Fruit fly (Drosophila melanogaster) whole organism, adult: Measurements from ENCODE around the gene Eip63F-1.

ENCODE experiments used
- CG12768 ChIP-seq: fragments of 200-800 bp; sonication (Bioruptor generic); optimal IDR thresholded peaks from 2 replicates; lab custom pipeline; 2017; ENCODE audit warnings: missing biosample characterization, missing genetic modification characterization, mild to moderate bottlenecking, moderate library complexity, missing genetic modification reagents
- CG14711 ChIP-seq: fragments of 200-800 bp; sonication (Bioruptor generic); optimal IDR thresholded peaks from 2 replicates; lab custom pipeline; 2018; ENCODE audit warnings: missing biosample characterization, mild to moderate bottlenecking, missing genetic modification characterization, moderate library complexity
- CG33017 ChIP-seq: fragments of 200-800 bp; sonication (Bioruptor generic); optimal IDR thresholded peaks from 2 replicates; lab custom pipeline; 2018; ENCODE audit warnings: missing biosample characterization, mild to moderate bottlenecking, missing genetic modification characterization, moderate library complexity
- Clk ChIP-seq: fragments of 200-800 bp; sonication (Bioruptor generic); optimal IDR thresholded peaks from 2 replicates; lab custom pipeline; 2017; ENCODE audit warnings: missing biosample characterization, missing genetic modification characterization
- Crg-1 ChIP-seq: fragments of 200-800 bp; sonication (Bioruptor generic); optimal IDR thresholded peaks from 2 replicates; lab custom pipeline; 2016; ENCODE audit warnings: missing biosample characterization, missing genetic modification characterization
- Mnt ChIP-seq: fragments of 200-800 bp; sonication (Bioruptor generic); optimal IDR thresholded peaks from 2 replicates; lab custom pipeline; 2016; ENCODE audit warnings: missing biosample characterization, mild to moderate bottlenecking, missing genetic modification characterization
- bab1 ChIP-seq: fragments of 200-800 bp; sonication (Bioruptor generic); optimal IDR thresholded peaks from 3 replicates; lab custom pipeline; 2019; ENCODE audit warnings: missing biosample characterization, mild to moderate bottlenecking, missing genetic modification characterization, moderate library complexity
- cic ChIP-seq: fragments of 200-800 bp; sonication (Bioruptor generic); optimal IDR thresholded peaks from 2 replicates; lab custom pipeline; 2017; ENCODE audit warnings: missing biosample characterization, mild to moderate bottlenecking, missing genetic modification characterization, moderate library complexity
- cnc ChIP-seq, 2 experiments: fragments of >200 bp; optimal IDR thresholded peaks; 2 replicates each; lab custom pipeline; 2017
- kay ChIP-seq: fragments of 200-800 bp; sonication (Bioruptor generic); peaks from one replicate; lab custom pipeline; 2016; ENCODE audit warnings: missing biosample characterization, missing genetic modification characterization, borderline replicate concordance
- ovo ChIP-seq: fragments of 200-800 bp; sonication (Bioruptor generic); optimal IDR thresholded peaks from 2 replicates; lab custom pipeline; 2016; ENCODE audit warnings: missing biosample characterization, missing genetic modification characterization
- tj ChIP-seq: fragments of 200-800 bp; sonication (Bioruptor generic); optimal IDR thresholded peaks from 3 replicates; lab custom pipeline; 2017; ENCODE audit warnings: missing biosample characterization, mild to moderate bottlenecking, missing genetic modification characterization, moderate library complexity
- toe ChIP-seq: fragments of 200-800 bp; sonication (Bioruptor generic); optimal IDR thresholded peaks from 2 replicates; lab custom pipeline; 2016; ENCODE audit warnings: missing biosample characterization, missing genetic modification characterization

dm6 chr3L:3865290-3865891 is 70.0 kb downstream of the Eip63F-1 start:
- TF ChIP-seq cnc (optimal IDR thresholded peaks at IDR 0.05; lab: Kevin White, UChicago) (no peak), Crg-1 (no peak), kay (GFP tag; lab: Kevin White, UChicago) (no peak), bab1 (GFP tag; lab: Kevin White, UChicago) (no peak), cic (GFP tag; lab: Kevin White, UChicago) (no peak), CG12768 (GFP tag; lab: Kevin White, UChicago) (no peak), Clk (GFP tag; lab: Kevin White, UChicago) (no peak), CG33017 (no peak), ovo (GFP tag; lab: Kevin White, UChicago) (no peak), Mnt (no peak), tj (GFP tag; lab: Kevin White, UChicago) (no peak), toe (GFP tag; lab: Kevin White, UChicago) (no peak), CG14711 (tag; lab: Kevin White, UChicago) (no peak)
